Worm (Caenorhabditis elegans): ENCODE measurements around the gene tbg-1.

The tbg-1 gene

DNA sequence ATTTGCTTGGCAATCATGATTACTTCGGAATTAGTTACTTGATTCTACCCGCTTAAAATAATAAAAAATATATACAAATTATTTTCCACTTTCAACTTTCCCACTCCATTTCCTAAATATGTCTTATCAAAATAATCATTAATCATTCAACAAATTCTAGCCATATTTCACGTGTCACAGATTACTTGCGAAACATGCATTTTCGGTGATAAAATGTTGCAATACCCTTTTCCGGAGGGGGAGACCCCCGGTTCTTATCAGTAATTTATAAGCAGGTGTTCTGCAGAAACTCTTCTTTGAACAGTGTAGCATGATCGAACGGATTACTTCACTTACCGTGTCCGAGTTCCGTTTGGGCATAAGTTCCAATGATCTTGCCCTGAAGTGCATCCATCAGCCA is 38.7 kb downstream of the tbg-1 start:
- no peak for TF ChIP-seq klf-2 (GFP tag; conservative IDR thresholded peaks at IDR 0.05)
- TF ChIP-seq flt-1 (GFP tag; IDR thresholded peaks at IDR 0.05), result no peak
- TF ChIP-seq T22C8.4 (GFP tag; IDR thresholded peaks at IDR 0.05), result no peak
- TF ChIP-seq ztf-29 (GFP tag; IDR thresholded peaks at IDR 0.05), result no peak
- TF ChIP-seq med-1 (GFP tag; optimal IDR thresholded peaks at IDR 0.05; ENCODE audit: insufficient read depth), result no peak
- TF ChIP-seq cog-1 (tag; optimal IDR thresholded peaks at IDR 0.05), result no peak
- no peak for TF ChIP-seq ref-1 (GFP tag; conservative IDR thresholded peaks at IDR 0.05)
- TF ChIP-seq ztf-23 (GFP tag; IDR thresholded peaks at IDR 0.05), result no peak
- TF ChIP-seq tab-1 (GFP tag; IDR thresholded peaks at IDR 0.05), result no peak

ce11 chrIII:9585314-9585713 is 43.6 kb downstream of the tbg-1 start:
- TF ChIP-seq ztf-29 (GFP tag; IDR thresholded peaks at IDR 0.05) (no peak), ztf-23 (GFP tag; IDR thresholded peaks at IDR 0.05) (no peak), cog-1 (tag; optimal IDR thresholded peaks at IDR 0.05) (no peak), flt-1 (GFP tag; IDR thresholded peaks at IDR 0.05) (no peak), med-1 (GFP tag; optimal IDR thresholded peaks at IDR 0.05; ENCODE audit: insufficient read depth) (no peak), klf-2 (GFP tag; conservative IDR thresholded peaks at IDR 0.05) (no peak), ref-1 (GFP tag; conservative IDR thresholded peaks at IDR 0.05) (no peak), tab-1 (GFP tag; IDR thresholded peaks at IDR 0.05) (no peak), T22C8.4 (GFP tag; IDR thresholded peaks at IDR 0.05) (no peak)

- TF ChIP-seq cog-1 (tag; optimal IDR thresholded peaks at IDR 0.05) (no peak), klf-2 (GFP tag; conservative IDR thresholded peaks at IDR 0.05) (no peak), ref-1 (GFP tag; conservative IDR thresholded peaks at IDR 0.05) (no peak), flt-1 (GFP tag; IDR thresholded peaks at IDR 0.05) (no peak), med-1 (GFP tag; optimal IDR thresholded peaks at IDR 0.05; ENCODE audit: insufficient read depth) (no peak), T22C8.4 (GFP tag; IDR thresholded peaks at IDR 0.05) (no peak), ztf-23 (GFP tag; IDR thresholded peaks at IDR 0.05) (no peak), tab-1 (GFP tag; IDR thresholded peaks at IDR 0.05) (no peak), ztf-29 (GFP tag; IDR thresholded peaks at IDR 0.05) (no peak)
These were observed 45.7 kb downstream of the tbg-1 start for ce11 chrIII:9583224-9583623.

DNA sequence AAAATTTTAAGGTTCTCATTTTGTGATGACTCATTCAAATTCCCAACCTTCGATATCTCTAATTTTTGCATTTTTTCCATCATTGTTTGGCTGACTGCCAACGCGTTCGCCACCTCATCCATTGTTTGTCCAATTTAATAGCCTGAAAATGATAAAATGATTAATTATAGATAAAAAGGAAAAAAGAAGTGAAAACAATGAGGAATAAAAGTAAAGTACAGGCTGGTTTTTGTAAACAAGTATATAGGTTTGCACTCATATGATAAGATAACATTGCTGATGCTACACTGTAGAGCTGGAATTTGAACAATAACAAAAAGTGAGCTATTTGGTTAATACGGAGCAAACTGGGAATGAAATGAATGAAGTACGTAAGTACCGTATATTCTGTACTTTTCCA is 46.7 kb downstream of the tbg-1 start, which contains the start of gene C48B4.3:
Gene C48B4.3, minus strand, starts transcription at position 149 of the 400 bp plus-strand sequence.
- no peak for TF ChIP-seq tab-1 (GFP tag; IDR thresholded peaks at IDR 0.05)
- TF ChIP-seq cog-1 (tag; optimal IDR thresholded peaks at IDR 0.05), result no peak
- TF ChIP-seq ztf-29 (GFP tag; IDR thresholded peaks at IDR 0.05), result no peak
- no peak for TF ChIP-seq klf-2 (GFP tag; conservative IDR thresholded peaks at IDR 0.05)
- no peak for TF ChIP-seq flt-1 (GFP tag; IDR thresholded peaks at IDR 0.05)
- TF ChIP-seq T22C8.4 (GFP tag; IDR thresholded peaks at IDR 0.05), result no peak
- no peak for TF ChIP-seq ztf-23 (GFP tag; IDR thresholded peaks at IDR 0.05)
- TF ChIP-seq ref-1 (GFP tag; conservative IDR thresholded peaks at IDR 0.05), result no peak
- no peak for TF ChIP-seq med-1 (GFP tag; optimal IDR thresholded peaks at IDR 0.05; ENCODE audit: insufficient read depth)

DNA sequence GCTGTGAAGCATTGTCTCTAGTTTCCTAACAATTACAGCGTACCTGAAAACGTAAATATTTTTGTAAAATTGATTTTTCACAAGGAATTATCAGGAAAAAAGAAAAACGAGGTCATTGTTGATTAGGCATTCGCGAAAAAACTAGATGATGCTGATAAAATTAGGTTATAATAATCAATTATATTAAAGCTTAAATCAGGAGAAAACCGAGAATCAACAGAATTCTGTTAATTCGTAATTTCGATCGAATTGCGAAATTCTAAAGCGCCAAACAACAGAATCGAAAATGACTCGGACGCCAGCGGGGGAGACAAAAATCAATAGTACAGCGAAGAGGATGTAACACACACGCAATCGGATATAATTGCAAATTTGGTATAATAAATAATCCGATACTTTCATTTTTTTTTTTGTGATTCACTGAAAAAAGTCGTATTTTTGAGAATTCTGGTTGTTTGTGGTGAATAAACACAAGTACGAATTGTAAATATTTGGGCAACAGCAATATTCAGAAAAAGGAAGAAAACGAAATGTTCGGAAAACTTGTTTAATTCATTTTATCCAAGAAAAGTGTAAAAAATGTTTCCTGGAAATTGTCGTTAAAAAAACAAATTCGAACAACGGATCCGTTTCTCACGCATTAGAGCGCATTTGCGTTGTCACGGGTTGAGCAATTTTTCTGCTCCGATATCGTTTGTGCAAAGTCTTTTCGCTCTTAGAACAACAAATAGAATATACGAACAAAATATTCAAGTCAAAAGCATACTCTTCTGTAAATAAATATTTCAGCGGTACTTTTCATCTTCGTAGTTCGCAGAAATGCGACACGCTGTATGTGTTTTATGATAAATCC is 48.7 kb downstream of the tbg-1 start, which contains the start of gene ced-7:
Gene ced-7, minus strand, starts transcription at position 51 of the 853 bp plus-strand sequence.
- no peak for TF ChIP-seq ztf-23 (GFP tag; IDR thresholded peaks at IDR 0.05)
- no peak for TF ChIP-seq T22C8.4 (GFP tag; IDR thresholded peaks at IDR 0.05)
- no peak for TF ChIP-seq cog-1 (tag; optimal IDR thresholded peaks at IDR 0.05)
- TF ChIP-seq tab-1 (GFP tag; IDR thresholded peaks at IDR 0.05), result no peak
- TF ChIP-seq flt-1 (GFP tag; IDR thresholded peaks at IDR 0.05), result no peak
